Worm (Caenorhabditis elegans) whole organism, L4 larva: Measurements from ENCODE around the gene srg-62.

ENCODE experiments used
- F44E2.7 ChIP-seq: fragments of 200-800 bp; sonication (Bioruptor generic); IDR thresholded peaks from 2 replicates; pipeline ENCODE4 v2.1.2; 2022; ENCODE audit warnings: missing genetic modification characterization, missing compliant biosample characterization
- R02D3.7 ChIP-seq: fragments of 150-350 bp; sonication (generic microtip); optimal IDR thresholded peaks from 3 replicates; lab custom pipeline; 2014; ENCODE audit warnings: missing biosample characterization, missing genetic modification characterization
- aly-2 ChIP-seq: sonication (generic microtip); optimal IDR thresholded peaks from 2 replicates; lab custom pipeline; 2018; ENCODE audit warnings: missing biosample characterization, missing genetic modification characterization
- jun-1 ChIP-seq: fragments of 150-350 bp; optimal IDR thresholded peaks from 2 replicates; lab custom pipeline; 2014; ENCODE audit warnings: missing biosample characterization, missing genetic modification reagents, missing genetic modification characterization
- lin-38 ChIP-seq: fragments of 200-800 bp; sonication (Bioruptor generic); IDR thresholded peaks from 2 replicates; pipeline ENCODE4 v1.3.6; 2022; ENCODE audit warnings: missing genetic modification reagents, missing genetic modification characterization, missing compliant biosample characterization
- mdl-1 ChIP-seq, 2 experiments: fragments of 150-350 bp in 1 of 2; sonication (generic microtip) in 1 of 2; optimal IDR thresholded peaks; 2 replicates each; lab custom pipeline; 2014 to 2017; ENCODE audit warnings: missing biosample characterization in 2 of 2, missing genetic modification characterization in 2 of 2
- nhr-10 ChIP-seq: fragments of 150-350 bp; optimal IDR thresholded peaks from 2 replicates; lab custom pipeline; 2014; ENCODE audit warnings: missing biosample characterization, missing genetic modification characterization
- nhr-237 ChIP-seq: sonication (generic microtip); optimal IDR thresholded peaks from 2 replicates; lab custom pipeline; 2017; ENCODE audit warnings: missing biosample characterization, missing genetic modification characterization
- nhr-28 ChIP-seq: fragments of 150-350 bp; optimal IDR thresholded peaks from 2 replicates; lab custom pipeline; 2014; ENCODE audit warnings: missing biosample characterization, missing genetic modification characterization
- set-16 ChIP-seq: fragments of 200-800 bp; sonication (Bioruptor generic); IDR thresholded peaks from 2 replicates; pipeline ENCODE4 v1.3.6; 2022; ENCODE audit warnings: missing genetic modification reagents, missing genetic modification characterization, missing compliant biosample characterization
- skn-1 ChIP-seq: fragments of 150-350 bp; optimal IDR thresholded peaks from 2 replicates; lab custom pipeline; 2014; ENCODE audit warnings: missing biosample characterization, missing genetic modification characterization
- zfp-3 ChIP-seq: fragments of 200-800 bp; sonication (Bioruptor generic); conservative IDR thresholded peaks from 2 replicates; pipeline ENCODE4 v1.3.6; 2022; ENCODE audit warnings: missing genetic modification reagents, missing genetic modification characterization, missing compliant biosample characterization

DNA sequence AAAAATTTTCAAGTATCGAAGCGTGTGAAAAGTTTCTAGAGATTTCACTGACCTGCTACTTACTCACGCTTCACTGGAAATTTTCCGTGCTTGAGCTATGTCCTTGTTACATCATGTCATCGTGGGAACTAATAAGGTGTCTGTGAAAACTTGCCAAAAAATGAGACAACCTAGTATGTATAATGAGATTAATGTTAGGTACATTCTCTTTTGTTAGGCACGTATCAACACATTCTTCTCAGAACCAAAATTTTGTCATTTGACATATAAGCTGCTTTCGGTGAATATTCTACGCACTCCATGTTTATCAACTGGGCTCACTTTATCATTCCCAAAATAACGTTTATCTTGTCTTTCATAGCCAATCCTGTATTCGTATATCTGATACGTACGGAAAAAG lies 31.8 kb upstream of the srg-62 start, which contains the start of gene srj-18:
- TF ChIP-seq nhr-10: no peak
- no peak for TF ChIP-seq F44E2.7 (GFP tag; lab: Robert Waterston, UW)
- no peak for TF ChIP-seq nhr-237
- no peak for TF ChIP-seq zfp-3 (GFP tag; lab: Robert Waterston, UW)
- no peak for TF ChIP-seq skn-1 (tag; lab: Kevin White, UChicago)
- no peak for TF ChIP-seq aly-2 (tag; lab: Kevin White, UChicago)
- no peak for TF ChIP-seq set-16 (GFP tag; lab: Robert Waterston, UW)
- TF ChIP-seq lin-38 (GFP tag; lab: Robert Waterston, UW): no peak
- TF ChIP-seq mdl-1 (tag; optimal IDR thresholded peaks at IDR 0.05; lab: Kevin White, UChicago): no peak
- TF ChIP-seq R02D3.7: no peak
- TF ChIP-seq nhr-28: no peak
- TF ChIP-seq jun-1 (tag; lab: Kevin White, UChicago): no peak
